Fruit fly (Drosophila melanogaster): ENCODE measurements around the gene Rbp6.

- no peak for TF ChIP-seq net (GFP tag; optimal IDR thresholded peaks at IDR 0.05)
- TF ChIP-seq spab (GFP tag; optimal IDR thresholded peaks at IDR 0.05), result no peak
These were observed 1.0 kb downstream of the Rbp6 start for dm6 chr3L:17237003-17237402.
